Fruit fly (Drosophila melanogaster) Kc167 (cell line): ENCODE results near the gene CG7352.

Experiments
- Myc ChIP-seq: fragments of >200 bp; optimal IDR thresholded peaks from 2 replicates; lab custom pipeline; 2017; ENCODE audit warnings: missing external identifiers
- Sin3A ChIP-seq: fragments of >200 bp; optimal IDR thresholded peaks from 2 replicates; lab custom pipeline; 2018; ENCODE audit warnings: missing external identifiers
- h ChIP-seq: fragments of >200 bp; optimal IDR thresholded peaks from 3 replicates; lab custom pipeline; 2018; ENCODE audit warnings: missing external identifiers
- insv ChIP-seq: fragments of >200 bp; optimal IDR thresholded peaks from 3 replicates; lab custom pipeline; 2018; ENCODE audit warnings: missing external identifiers
- psq ChIP-seq: fragments of >200 bp; optimal IDR thresholded peaks from 2 replicates; lab custom pipeline; 2017; ENCODE audit warnings: missing external identifiers
- ttk ChIP-seq: sonication (Bioruptor generic); optimal IDR thresholded peaks from 2 replicates; lab custom pipeline; 2017; ENCODE audit warnings: missing external identifiers

CG7352 gene

dm6 chr3R:8316344-8317105, 30.9 kb upstream of the CG7352 start, which contains the start of gene Coq2:
TSS of gene Coq2 (minus strand) at chr3R:8316543.
- TF ChIP-seq insv (lab: Kevin White, UChicago) (no peak), psq (lab: Kevin White, UChicago) (no peak), h (lab: Kevin White, UChicago) (no peak), Sin3A (no peak), Myc (no peak), ttk (lab: Kevin White, UChicago) (no peak)

dm6 chr3R:8317215-8317614, 30.2 kb upstream of the CG7352 start, which contains the start of gene Ctr1B:
TSS of gene Ctr1B (plus strand) at chr3R:8317612.
- no peak for TF ChIP-seq ttk (lab: Kevin White, UChicago)
- TF ChIP-seq psq (lab: Kevin White, UChicago): no peak
- no peak for TF ChIP-seq Myc
- no peak for TF ChIP-seq h (lab: Kevin White, UChicago)
- TF ChIP-seq Sin3A: no peak
- no peak for TF ChIP-seq insv (lab: Kevin White, UChicago)

- TF ChIP-seq h (lab: Kevin White, UChicago): no peak
- no peak for TF ChIP-seq ttk (lab: Kevin White, UChicago)
Measured at dm6 chr3R:8317709-8318335, 29.6 kb upstream of the CG7352 start.

DNA sequence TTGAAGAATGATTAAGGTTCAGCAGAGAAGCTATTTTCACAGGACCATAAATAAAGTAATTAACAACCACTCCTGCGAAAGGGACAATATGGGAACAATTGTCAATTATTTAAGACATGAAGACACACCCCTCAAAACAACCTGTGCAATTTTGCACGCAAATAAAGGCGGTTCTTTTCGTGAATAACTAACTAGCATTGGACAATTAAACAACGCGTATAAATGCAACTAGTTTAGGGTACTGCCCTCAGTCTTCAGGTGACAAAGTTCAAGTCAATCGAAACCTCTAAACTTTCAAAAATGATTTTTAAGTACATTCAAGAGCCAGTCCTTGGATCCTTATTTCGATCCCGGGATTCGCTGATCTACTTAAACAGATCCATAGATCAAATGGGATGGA, 25.9 kb upstream of the CG7352 start, which contains the start of gene Or85a:
Gene Or85a, plus strand, starts transcription at position 301 of the 400 bp plus-strand sequence.
- no peak for TF ChIP-seq Myc

dm6 chr3R:8324016-8324415, 23.4 kb upstream of the CG7352 start, which contains the start of gene CG7443:
TSS of gene CG7443 (plus strand) at chr3R:8324316.
- no peak for TF ChIP-seq psq (lab: Kevin White, UChicago)
- TF ChIP-seq insv (lab: Kevin White, UChicago): no peak
- no peak for TF ChIP-seq ttk (lab: Kevin White, UChicago)
- no peak for TF ChIP-seq Myc
- no peak for TF ChIP-seq Sin3A
- TF ChIP-seq h (lab: Kevin White, UChicago): no peak

dm6 chr3R:8326884-8327283, 20.5 kb upstream of the CG7352 start:
- TF ChIP-seq Myc (no peak), Sin3A (no peak), h (lab: Kevin White, UChicago) (no peak), ttk (lab: Kevin White, UChicago) (no peak), insv (lab: Kevin White, UChicago) (no peak), psq (lab: Kevin White, UChicago) (no peak)

DNA sequence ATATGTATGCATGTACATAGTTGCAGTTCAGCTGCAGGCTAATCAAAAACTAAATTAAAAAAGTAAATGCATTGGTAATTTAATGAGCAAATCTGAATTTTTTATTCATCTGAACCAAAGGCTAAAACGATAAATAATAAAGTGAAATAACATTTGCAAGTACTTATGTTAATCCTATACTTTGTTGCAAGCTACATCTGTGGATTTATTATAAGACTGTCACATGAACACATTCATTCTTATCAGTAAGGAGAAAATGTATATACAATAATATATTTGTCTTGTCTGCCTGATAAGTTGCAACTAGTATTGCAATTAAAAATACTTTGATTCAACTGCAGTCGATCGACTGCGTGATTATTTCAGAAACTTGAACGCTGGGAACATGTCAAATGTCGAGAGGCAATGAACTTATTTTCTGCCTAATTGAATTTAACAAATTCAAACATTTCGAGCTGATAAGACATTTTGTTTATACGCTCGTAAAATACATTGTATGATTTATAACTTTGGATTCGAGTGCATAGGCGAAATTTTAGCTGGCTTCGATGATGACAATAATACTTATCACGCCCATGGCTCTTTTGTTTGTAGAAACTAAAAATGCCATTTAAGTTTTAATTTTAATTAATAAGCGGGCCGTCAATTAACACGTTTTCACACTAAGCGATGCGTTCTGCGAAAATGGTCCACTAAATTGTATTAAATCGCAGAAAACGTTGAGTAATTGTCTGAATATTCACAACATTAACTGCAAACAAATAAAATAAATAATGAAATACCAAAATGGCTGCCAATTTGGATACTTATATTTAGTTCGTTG, 19.2 kb upstream of the CG7352 start:
- no peak for TF ChIP-seq h (lab: Kevin White, UChicago)
- no peak for TF ChIP-seq ttk (lab: Kevin White, UChicago)
- TF ChIP-seq insv (lab: Kevin White, UChicago): no peak
- no peak for TF ChIP-seq Sin3A
- TF ChIP-seq psq (lab: Kevin White, UChicago): no peak
- no peak for TF ChIP-seq Myc

DNA sequence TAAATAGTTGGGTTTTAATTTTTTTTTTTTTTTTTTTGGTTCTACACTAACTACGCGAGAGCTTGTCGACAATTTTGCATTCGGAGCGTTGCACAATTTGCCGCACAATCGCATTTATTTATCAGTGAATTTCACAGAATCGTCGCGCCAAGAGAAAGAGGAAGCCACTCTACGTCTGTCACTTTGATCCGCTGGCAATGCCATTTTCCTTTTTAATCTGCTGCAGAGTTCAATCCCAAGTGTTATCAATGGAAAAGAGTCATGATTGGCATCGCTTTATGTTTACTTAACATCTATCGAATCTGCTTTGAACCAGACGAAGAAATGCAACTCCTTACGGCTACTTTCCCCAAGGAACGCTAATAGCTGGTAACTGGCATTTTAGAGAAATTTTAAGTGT, 17.8 kb upstream of the CG7352 start:
- TF ChIP-seq h (lab: Kevin White, UChicago) (no peak), Sin3A (no peak), insv (lab: Kevin White, UChicago) (no peak), Myc (no peak), psq (lab: Kevin White, UChicago) (no peak), ttk (lab: Kevin White, UChicago) (no peak)

dm6 chr3R:8333768-8334470, 13.5 kb upstream of the CG7352 start, which contains the start of gene Poxm:
TSS of gene Poxm (minus strand) at chr3R:8333792.
- TF ChIP-seq insv (lab: Kevin White, UChicago) (no peak), Sin3A (no peak), psq (lab: Kevin White, UChicago) (no peak), ttk (lab: Kevin White, UChicago) (no peak), Myc (no peak), h (lab: Kevin White, UChicago) (no peak)

dm6 chr3R:8334471-8334783, 13.0 kb upstream of the CG7352 start:
- TF ChIP-seq ttk (lab: Kevin White, UChicago): no peak
- TF ChIP-seq psq (lab: Kevin White, UChicago): no peak
- no peak for TF ChIP-seq h (lab: Kevin White, UChicago)
- no peak for TF ChIP-seq insv (lab: Kevin White, UChicago)
- no peak for TF ChIP-seq Sin3A
- no peak for TF ChIP-seq Myc

dm6 chr3R:8334982-8335381, 12.4 kb upstream of the CG7352 start:
- TF ChIP-seq Myc: no peak
